Fruit fly (Drosophila melanogaster) whole organism, embryonic: ENCODE measurements around the gene CG9150.

Experiments used
- Bdp1 ChIP-seq: fragments of 200-800 bp; sonication (Bioruptor generic); optimal IDR thresholded peaks from 3 replicates; lab custom pipeline; 2016; ENCODE audit warnings: missing biosample characterization, missing genetic modification characterization
- BtbVII ChIP-seq: fragments of 200-800 bp; sonication (Bioruptor generic); optimal IDR thresholded peaks from 3 replicates; lab custom pipeline; 2017; ENCODE audit warnings: missing biosample characterization, mild to moderate bottlenecking, missing genetic modification characterization
- CG10274 ChIP-seq: fragments of 200-800 bp; sonication (Bioruptor generic); optimal IDR thresholded peaks from 3 replicates; lab custom pipeline; 2017; ENCODE audit warnings: missing biosample characterization, mild to moderate bottlenecking, missing genetic modification characterization
- CG11247 ChIP-seq: fragments of 200-800 bp; sonication (Bioruptor generic); IDR thresholded peaks from 2 replicates; pipeline ENCODE4 v1.3.6; 2022; ENCODE audit warnings: missing biosample characterization, missing genetic modification characterization
- CG14860 ChIP-seq: fragments of 200-800 bp; sonication (Bioruptor generic); IDR thresholded peaks from 3 replicates; pipeline ENCODE4 v1.3.6; 2022; ENCODE audit warnings: missing biosample characterization, missing genetic modification characterization; ENCODE audit not compliant: partially characterized antibody
- CG16779 ChIP-seq: fragments of 200-800 bp; sonication (Bioruptor generic); IDR thresholded peaks from 2 replicates; pipeline ENCODE4 v1.3.6; 2022; ENCODE audit warnings: missing biosample characterization, missing genetic modification characterization
- CG17361 ChIP-seq: fragments of 200-800 bp; sonication (Bioruptor generic); IDR thresholded peaks from 3 replicates; pipeline ENCODE4 v1.3.6; 2022; ENCODE audit warnings: missing biosample characterization, missing genetic modification characterization
- CG17912 ChIP-seq: fragments of 200-800 bp; sonication (Bioruptor generic); optimal IDR thresholded peaks from 2 replicates; lab custom pipeline; 2018; ENCODE audit warnings: missing biosample characterization, mild to moderate bottlenecking, missing genetic modification characterization
- CG1832 ChIP-seq: fragments of 200-800 bp; sonication (Bioruptor generic); optimal IDR thresholded peaks from 2 replicates; lab custom pipeline; 2017; ENCODE audit warnings: missing biosample characterization, mild to moderate bottlenecking, missing genetic modification characterization, inconsistent platforms
- CG2712 ChIP-seq: fragments of 200-800 bp; optimal IDR thresholded peaks from 3 replicates; lab custom pipeline; 2019; ENCODE audit warnings: missing biosample characterization, mild to moderate bottlenecking, missing genetic modification characterization, moderate library complexity
- CG33213 ChIP-seq: fragments of 200-800 bp; sonication (Bioruptor generic); optimal IDR thresholded peaks from 3 replicates; lab custom pipeline; 2016; ENCODE audit warnings: missing biosample characterization, missing genetic modification characterization
- CG33557 ChIP-seq: fragments of 200-800 bp; sonication (Bioruptor generic); optimal IDR thresholded peaks from 2 replicates; lab custom pipeline; 2019; ENCODE audit warnings: missing biosample characterization, mild to moderate bottlenecking, missing genetic modification characterization, moderate library complexity
- CG42726 ChIP-seq: fragments of 200-800 bp; sonication (Bioruptor generic); IDR thresholded peaks from 2 replicates; pipeline ENCODE4 v1.3.6; 2022; ENCODE audit warnings: missing biosample characterization, missing genetic modification characterization; ENCODE audit not compliant: partially characterized antibody
- CG4424 ChIP-seq: fragments of 200-800 bp; sonication (Bioruptor generic); optimal IDR thresholded peaks from 3 replicates; lab custom pipeline; 2016; ENCODE audit warnings: missing biosample characterization, missing genetic modification characterization
- CG4617 ChIP-seq: fragments of 200-800 bp; sonication (Bioruptor generic); optimal IDR thresholded peaks from 3 replicates; lab custom pipeline; 2016; ENCODE audit warnings: missing biosample characterization, missing genetic modification characterization, borderline replicate concordance
- CG8388 ChIP-seq: fragments of 200-800 bp; sonication (Bioruptor generic); optimal IDR thresholded peaks from 2 replicates; lab custom pipeline; 2019; ENCODE audit warnings: missing biosample characterization, mild to moderate bottlenecking, missing genetic modification characterization, moderate library complexity
- CG9609 ChIP-seq: fragments of 200-800 bp; sonication (Bioruptor generic); optimal IDR thresholded peaks from 3 replicates; lab custom pipeline; 2016; ENCODE audit warnings: missing biosample characterization, missing genetic modification characterization
- CG9817 ChIP-seq: fragments of 200-800 bp; sonication (Bioruptor generic); optimal IDR thresholded peaks from 2 replicates; lab custom pipeline; 2018; ENCODE audit warnings: missing biosample characterization, mild to moderate bottlenecking, missing genetic modification characterization, moderate library complexity
- D19A ChIP-seq: fragments of 200-800 bp; optimal IDR thresholded peaks from 3 replicates; lab custom pipeline; 2019; ENCODE audit warnings: missing biosample characterization, mild to moderate bottlenecking, missing genetic modification characterization, moderate library complexity
- Doc3 ChIP-seq: fragments of 200-800 bp; sonication (Bioruptor generic); IDR thresholded peaks from 3 replicates; pipeline ENCODE4 v1.3.6; 2022; ENCODE audit warnings: missing biosample characterization, missing genetic modification characterization; ENCODE audit not compliant: partially characterized antibody
- Dref ChIP-seq: fragments of 200-800 bp; sonication (Bioruptor generic); IDR thresholded peaks from 2 replicates; pipeline ENCODE4 v1.3.6; 2022; ENCODE audit warnings: missing biosample characterization, missing genetic modification characterization
- Ets97D ChIP-seq: fragments of 200-800 bp; sonication (Bioruptor generic); optimal IDR thresholded peaks from 3 replicates; lab custom pipeline; 2016; ENCODE audit warnings: missing biosample characterization, missing genetic modification characterization
- Hmr ChIP-seq: fragments of 200-800 bp; sonication (Bioruptor generic); optimal IDR thresholded peaks from 3 replicates; lab custom pipeline; 2017; ENCODE audit warnings: mild to moderate bottlenecking, missing biosample characterization, missing genetic modification reagents, missing genetic modification characterization
- Hmx ChIP-seq: fragments of 200-800 bp; sonication (Bioruptor generic); optimal IDR thresholded peaks from 2 replicates; lab custom pipeline; 2016; ENCODE audit warnings: missing biosample characterization, missing genetic modification characterization
- Hr51 ChIP-seq, 2 experiments: fragments of 200-800 bp; sonication (Bioruptor generic); optimal IDR thresholded peaks; 2 replicates in 1 of 2; 3 replicates in 1 of 2; lab custom pipeline; 2016 to 2018; ENCODE audit warnings: missing biosample characterization in 2 of 2, missing genetic modification characterization in 2 of 2, mild to moderate bottlenecking in 1 of 2, moderate library complexity in 1 of 2
- Hsf ChIP-seq: fragments of 200-800 bp; sonication (Bioruptor generic); optimal IDR thresholded peaks from 3 replicates; lab custom pipeline; 2016; ENCODE audit warnings: missing biosample characterization, missing genetic modification characterization
- MTF-1 ChIP-seq: fragments of 200-800 bp; sonication (Bioruptor generic); optimal IDR thresholded peaks from 2 replicates; lab custom pipeline; 2018; ENCODE audit warnings: missing biosample characterization, mild to moderate bottlenecking, missing genetic modification characterization, borderline replicate concordance
- NfI ChIP-seq: fragments of 200-800 bp; sonication (Bioruptor generic); optimal IDR thresholded peaks from 3 replicates; lab custom pipeline; 2018; ENCODE audit warnings: missing biosample characterization, mild to moderate bottlenecking, missing genetic modification characterization, moderate library complexity
- Pdp1 ChIP-seq, 2 experiments: fragments of 200-800 bp; sonication (Bioruptor generic); optimal IDR thresholded peaks; 3 replicates each; lab custom pipeline; 2016; ENCODE audit warnings: missing biosample characterization in 2 of 2, missing genetic modification characterization in 2 of 2, mild to moderate bottlenecking in 1 of 2, moderate library complexity in 1 of 2
- Scr ChIP-seq: fragments of 200-800 bp; sonication (Bioruptor generic); IDR thresholded peaks from 2 replicates; pipeline ENCODE4 v1.3.6; 2022; ENCODE audit warnings: missing biosample characterization, missing genetic modification characterization; ENCODE audit not compliant: partially characterized antibody
- Sin3A ChIP-seq: fragments of >200 bp; optimal IDR thresholded peaks from 2 replicates; lab custom pipeline; 2018
- Spps ChIP-seq: fragments of 200-800 bp; sonication (Bioruptor generic); optimal IDR thresholded peaks from 2 replicates; lab custom pipeline; 2018; ENCODE audit warnings: missing biosample characterization, mild to moderate bottlenecking, missing genetic modification characterization
- Xrp1 ChIP-seq: fragments of 200-800 bp; sonication (Bioruptor generic); IDR thresholded peaks from 2 replicates; pipeline ENCODE4 v1.3.6; 2022; ENCODE audit warnings: missing biosample characterization, missing genetic modification characterization
- ase ChIP-seq: fragments of 200-800 bp; sonication (Bioruptor generic); IDR thresholded peaks from 3 replicates; pipeline ENCODE4 v1.3.6; 2022; ENCODE audit warnings: missing biosample characterization, missing genetic modification characterization
- ems ChIP-seq: fragments of 200-800 bp; sonication (Bioruptor generic); optimal IDR thresholded peaks from 3 replicates; lab custom pipeline; 2016; ENCODE audit warnings: missing biosample characterization, missing genetic modification characterization
- en ChIP-seq: fragments of 200-800 bp; sonication (Bioruptor generic); optimal IDR thresholded peaks from 2 replicates; lab custom pipeline; 2016; ENCODE audit warnings: missing biosample characterization, missing genetic modification characterization
- gce ChIP-seq: fragments of 200-800 bp; sonication (Bioruptor generic); IDR thresholded peaks from 3 replicates; pipeline ENCODE4 v1.3.6; 2022; ENCODE audit warnings: missing biosample characterization, missing genetic modification characterization
- gcm ChIP-seq: fragments of 200-800 bp; sonication (Bioruptor generic); optimal IDR thresholded peaks from 2 replicates; lab custom pipeline; 2019; ENCODE audit warnings: missing biosample characterization, mild to moderate bottlenecking, missing genetic modification characterization, moderate library complexity
- ind ChIP-seq: fragments of 200-800 bp; sonication (Bioruptor generic); optimal IDR thresholded peaks from 3 replicates; lab custom pipeline; 2016; ENCODE audit warnings: missing biosample characterization, missing genetic modification characterization
- knrl ChIP-seq: fragments of 200-800 bp; sonication (Bioruptor generic); IDR thresholded peaks from 3 replicates; pipeline ENCODE4 v1.3.6; 2022; ENCODE audit warnings: missing biosample characterization, missing genetic modification characterization; ENCODE audit not compliant: partially characterized antibody
- mld ChIP-seq: fragments of 200-800 bp; sonication (Bioruptor generic); IDR thresholded peaks from 3 replicates; pipeline ENCODE4 v1.3.6; 2022; ENCODE audit warnings: missing biosample characterization, missing genetic modification characterization; ENCODE audit not compliant: partially characterized antibody
- nom ChIP-seq: fragments of 200-800 bp; sonication (Bioruptor generic); optimal IDR thresholded peaks from 2 replicates; lab custom pipeline; 2017; ENCODE audit warnings: missing biosample characterization, missing genetic modification characterization, mild to moderate bottlenecking, moderate library complexity, missing genetic modification reagents
- pb ChIP-seq: fragments of 200-800 bp; sonication (Bioruptor generic); optimal IDR thresholded peaks from 3 replicates; lab custom pipeline; 2016; ENCODE audit warnings: missing biosample characterization, missing genetic modification characterization
- pros ChIP-seq: fragments of 200-800 bp; sonication (Bioruptor generic); optimal IDR thresholded peaks from 3 replicates; lab custom pipeline; 2019; ENCODE audit warnings: missing biosample characterization, mild to moderate bottlenecking, missing genetic modification characterization, moderate library complexity
- row ChIP-seq: fragments of 200-800 bp; sonication (Bioruptor generic); IDR thresholded peaks from 3 replicates; pipeline ENCODE4 v1.3.6; 2022; ENCODE audit warnings: missing biosample characterization, missing genetic modification characterization
- sna ChIP-seq: fragments of 200-800 bp; sonication (Bioruptor generic); IDR thresholded peaks from 2 replicates; pipeline ENCODE4 v1.3.6; 2022; ENCODE audit warnings: missing biosample characterization, missing genetic modification characterization; ENCODE audit not compliant: partially characterized antibody
- unc-4 ChIP-seq: fragments of 200-800 bp; sonication (Bioruptor generic); IDR thresholded peaks from 2 replicates; pipeline ENCODE4 v1.3.6; 2022; ENCODE audit warnings: missing biosample characterization, missing genetic modification characterization; ENCODE audit not compliant: partially characterized antibody
- wdn ChIP-seq: fragments of 200-800 bp; sonication (Bioruptor generic); IDR thresholded peaks from 2 replicates; pipeline ENCODE4 v1.3.6; 2022; ENCODE audit warnings: missing biosample characterization, missing genetic modification characterization
- zfh2 ChIP-seq: fragments of 200-800 bp; sonication (Bioruptor generic); optimal IDR thresholded peaks from 2 replicates; lab custom pipeline; 2016; ENCODE audit warnings: missing biosample characterization, missing genetic modification characterization

The CG9150 gene

DNA sequence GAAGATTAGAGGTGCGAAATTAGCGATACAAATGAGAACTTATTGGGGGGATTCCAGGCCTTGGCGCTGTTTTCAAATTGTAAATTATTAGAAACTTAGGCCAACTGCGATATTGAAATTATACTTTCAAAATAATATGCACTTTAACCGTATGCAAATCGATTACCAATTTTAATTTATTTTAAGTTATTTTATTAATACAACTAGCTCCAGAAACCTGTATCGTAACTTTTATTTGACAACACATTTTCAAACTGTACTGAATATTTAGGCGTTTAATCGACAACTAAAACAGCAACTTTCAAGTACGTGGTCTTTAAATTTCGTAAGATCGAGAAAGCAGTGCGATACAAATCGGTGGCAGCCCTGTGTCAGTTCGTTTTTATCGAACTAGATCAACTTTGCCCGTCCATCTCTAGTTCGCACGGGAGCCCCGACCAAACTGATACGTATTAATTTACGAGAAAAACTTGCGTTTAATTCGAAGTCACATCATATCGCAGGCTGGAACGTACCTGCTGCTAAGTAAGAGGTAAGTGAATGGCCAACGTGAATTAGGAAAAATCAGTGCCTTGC lies 2.4 kb upstream of the CG9150 start, which contains the start of the genes CG9154 and Kr-h2 (continued):
- TF ChIP-seq en (GFP tag; lab: Kevin White, UChicago) (no peak), gcm (GFP tag; lab: Kevin White, UChicago) (no peak), Sin3A (peak; percentile 48), nom (GFP tag; lab: Kevin White, UChicago) (no peak), pros (GFP tag; lab: Kevin White, UChicago) (no peak), CG11247 (GFP tag; lab: Robert Waterston, UW) (no peak), Dref (GFP tag; lab: Robert Waterston, UW) (peak; percentile 96), Hsf (GFP tag; lab: Kevin White, UChicago) (peak; percentile 32), ase (GFP tag; lab: Robert Waterston, UW) (no peak), wdn (no peak), sna (no peak), zfh2 (GFP tag; lab: Kevin White, UChicago) (peak; percentile 53), CG4617 (GFP tag; lab: Kevin White, UChicago) (peak; percentile 79), CG17361 (GFP tag; lab: Robert Waterston, UW) (peak; percentile 54), BtbVII (no peak), D19A (no peak), Spps (tag; lab: Kevin White, UChicago) (no peak), CG4424 (GFP tag; lab: Kevin White, UChicago) (peak; percentile 23), pb (GFP tag; lab: Kevin White, UChicago) (no peak), CG33557 (GFP tag; lab: Kevin White, UChicago) (no peak), gce (GFP tag; lab: Robert Waterston, UW) (no peak), Xrp1 (0 out of 2 replicates have a peak, but pooled peaks have one; percentile 7), CG17912 (GFP tag; lab: Kevin White, UChicago) (no peak), Scr (GFP tag; lab: Robert Waterston, UW) (peak; percentile 61), ems (GFP tag; lab: Kevin White, UChicago) (peak; percentile 1), CG10274 (GFP tag; lab: Kevin White, UChicago) (no peak), mld (peak; percentile 55; the same call in 1 of the 3 replicates), CG16779 (GFP tag; lab: Robert Waterston, UW) (no peak), CG2712 (tag; lab: Kevin White, UChicago) (peak; percentile 50), ind (GFP tag; lab: Kevin White, UChicago) (no peak), Doc3 (GFP tag; lab: Robert Waterston, UW) (peak; percentile 44; the same call in 2 of the 3 replicates), knrl (GFP tag; lab: Robert Waterston, UW) (peak; percentile 77), Hr51 (GFP tag; optimal IDR thresholded peaks at IDR 0.05; lab: Kevin White, UChicago) (peak in 1 of 2 experiments; percentile 3), Hmr (GFP tag; lab: Kevin White, UChicago) (peak; percentile 58), unc-4 (GFP tag; lab: Robert Waterston, UW) (peak; percentile 61), NfI (GFP tag; lab: Kevin White, UChicago) (peak; percentile 56), row (peak; percentile 71), Hmx (GFP tag; lab: Kevin White, UChicago) (no peak), MTF-1 (GFP tag; lab: Kevin White, UChicago) (no peak), CG8388 (no peak), CG14860 (GFP tag; lab: Robert Waterston, UW) (peak; percentile 78), Bdp1 (no peak), Ets97D (peak; percentile 78), CG9609 (GFP tag; lab: Kevin White, UChicago) (peak; percentile 14), Pdp1 (GFP tag; optimal IDR thresholded peaks at IDR 0.05; lab: Kevin White, UChicago) (peak in 1 of 2 experiments; percentile 18), CG1832 (no peak), CG9817 (tag; lab: Kevin White, UChicago) (peak; percentile 37), CG33213 (GFP tag; lab: Kevin White, UChicago) (no peak), CG42726 (peak; percentile 69)
